Fruit fly (Drosophila melanogaster) whole organism, embryonic: ENCODE results near the gene CG12728.
A peak's percentile ranks its signal among the peaks of the same experiment; 100 is the strongest.

Experiments
- Asciz ChIP-seq: fragments of 200-800 bp; sonication (Bioruptor generic); optimal IDR thresholded peaks from 2 replicates; lab custom pipeline; 2017; ENCODE audit warnings: missing biosample characterization, mild to moderate bottlenecking, missing genetic modification characterization, missing genetic modification reagents
- Atf3 ChIP-seq: fragments of 200-800 bp; sonication (Bioruptor generic); optimal IDR thresholded peaks from 3 replicates; lab custom pipeline; 2016; ENCODE audit warnings: missing biosample characterization, missing genetic modification characterization
- CG10147 ChIP-seq: fragments of 200-800 bp; sonication (Bioruptor generic); optimal IDR thresholded peaks from 2 replicates; lab custom pipeline; 2019; ENCODE audit warnings: missing biosample characterization, mild to moderate bottlenecking, missing genetic modification characterization, moderate library complexity
- CG11247 ChIP-seq: fragments of 200-800 bp; sonication (Bioruptor generic); IDR thresholded peaks from 2 replicates; pipeline ENCODE4 v1.3.6; 2022; ENCODE audit warnings: missing biosample characterization, missing genetic modification characterization
- CG12071 ChIP-seq: fragments of 200-800 bp; sonication (Bioruptor generic); optimal IDR thresholded peaks from 3 replicates; lab custom pipeline; 2018; ENCODE audit warnings: missing biosample characterization, mild to moderate bottlenecking, missing genetic modification characterization
- CG1602 ChIP-seq: fragments of 200-800 bp; sonication (Bioruptor generic); optimal IDR thresholded peaks from 3 replicates; lab custom pipeline; 2016; ENCODE audit warnings: missing biosample characterization, missing genetic modification characterization
- CG17359 ChIP-seq: fragments of 200-800 bp; sonication (Bioruptor generic); optimal IDR thresholded peaks from 3 replicates; lab custom pipeline; 2018; ENCODE audit warnings: missing biosample characterization, mild to moderate bottlenecking, missing genetic modification characterization, moderate library complexity
- CG2120 ChIP-seq: fragments of 200-800 bp; sonication (Bioruptor generic); optimal IDR thresholded peaks from 3 replicates; lab custom pipeline; 2016; ENCODE audit warnings: missing biosample characterization, missing genetic modification characterization
- CG3163 ChIP-seq: fragments of 200-800 bp; sonication (Bioruptor generic); optimal IDR thresholded peaks from 3 replicates; lab custom pipeline; 2016; ENCODE audit warnings: missing biosample characterization, missing genetic modification characterization
- CG3281 ChIP-seq: fragments of 200-800 bp; sonication (Bioruptor generic); optimal IDR thresholded peaks from 3 replicates; lab custom pipeline; 2017; ENCODE audit warnings: missing biosample characterization, mild to moderate bottlenecking, missing genetic modification characterization
- CG43689 ChIP-seq: fragments of 200-800 bp; sonication (Bioruptor generic); IDR thresholded peaks from 2 replicates; pipeline ENCODE4 v1.3.6; 2022; ENCODE audit warnings: missing biosample characterization, missing genetic modification characterization
- CG4707 ChIP-seq: fragments of 200-800 bp; sonication (Bioruptor generic); optimal IDR thresholded peaks from 2 replicates; lab custom pipeline; 2018; ENCODE audit warnings: missing biosample characterization, mild to moderate bottlenecking, missing genetic modification characterization, moderate library complexity
- CG6791 ChIP-seq: fragments of 200-800 bp; sonication (Bioruptor generic); IDR thresholded peaks from 3 replicates; pipeline ENCODE4 v1.3.6; 2022; ENCODE audit warnings: missing biosample characterization, missing genetic modification characterization; ENCODE audit not compliant: partially characterized antibody
- CG8388 ChIP-seq: fragments of 200-800 bp; sonication (Bioruptor generic); optimal IDR thresholded peaks from 2 replicates; lab custom pipeline; 2019; ENCODE audit warnings: missing biosample characterization, mild to moderate bottlenecking, missing genetic modification characterization, moderate library complexity
- CG9215 ChIP-seq: fragments of 200-800 bp; sonication (Bioruptor generic); IDR thresholded peaks from 2 replicates; pipeline ENCODE4 v1.3.6; 2022; ENCODE audit warnings: missing biosample characterization, missing genetic modification characterization
- Camta ChIP-seq: fragments of 200-800 bp; sonication (Bioruptor generic); optimal IDR thresholded peaks from 2 replicates; lab custom pipeline; 2016; ENCODE audit warnings: missing biosample characterization, missing genetic modification characterization
- Dp ChIP-seq: fragments of 200-800 bp; sonication (Bioruptor generic); optimal IDR thresholded peaks from 2 replicates; lab custom pipeline; 2018; ENCODE audit warnings: missing biosample characterization, mild to moderate bottlenecking, missing genetic modification characterization, moderate library complexity
- Eip74EF ChIP-seq, 2 experiments: fragments of 200-800 bp in 1 of 2; fragments of >200 bp in 1 of 2; sonication (Bioruptor generic) in 1 of 2; optimal IDR thresholded peaks; 2 replicates each; lab custom pipeline; 2017 to 2019; ENCODE audit warnings: missing biosample characterization in 2 of 2, missing genetic modification characterization in 2 of 2, mild to moderate bottlenecking in 1 of 2, moderate library complexity in 1 of 2
- Elba2 ChIP-seq: fragments of 200-800 bp; sonication (Bioruptor generic); optimal IDR thresholded peaks from 3 replicates; lab custom pipeline; 2016; ENCODE audit warnings: missing biosample characterization, missing genetic modification characterization
- Fer2 ChIP-seq: fragments of 200-800 bp; sonication (Bioruptor generic); optimal IDR thresholded peaks from 2 replicates; lab custom pipeline; 2018; ENCODE audit warnings: missing biosample characterization, mild to moderate bottlenecking, missing genetic modification characterization, moderate library complexity
- H15 ChIP-seq: fragments of 200-800 bp; sonication (Bioruptor generic); IDR thresholded peaks from 3 replicates; pipeline ENCODE4 v1.3.6; 2022; ENCODE audit warnings: missing biosample characterization, missing genetic modification characterization
- HLH54F ChIP-seq: fragments of 200-800 bp; sonication (Bioruptor generic); optimal IDR thresholded peaks from 3 replicates; lab custom pipeline; 2016; ENCODE audit warnings: missing biosample characterization, missing genetic modification characterization
- Hr51 ChIP-seq, 2 experiments: fragments of 200-800 bp; sonication (Bioruptor generic); optimal IDR thresholded peaks; 2 replicates in 1 of 2; 3 replicates in 1 of 2; lab custom pipeline; 2016 to 2018; ENCODE audit warnings: missing biosample characterization in 2 of 2, missing genetic modification characterization in 2 of 2, mild to moderate bottlenecking in 1 of 2, moderate library complexity in 1 of 2
- Jarid2 ChIP-seq: fragments of 200-800 bp; sonication (Bioruptor generic); optimal IDR thresholded peaks from 3 replicates; lab custom pipeline; 2017; ENCODE audit warnings: mild to moderate bottlenecking, missing biosample characterization, missing genetic modification reagents, missing genetic modification characterization
- Lhr ChIP-seq: fragments of 200-800 bp; sonication (Bioruptor generic); optimal IDR thresholded peaks from 3 replicates; lab custom pipeline; 2017; ENCODE audit warnings: mild to moderate bottlenecking, missing biosample characterization, missing genetic modification reagents, missing genetic modification characterization
- Lim3 ChIP-seq: fragments of 200-800 bp; sonication (Bioruptor generic); IDR thresholded peaks from 2 replicates; pipeline ENCODE4 v1.3.6; 2022; ENCODE audit warnings: missing biosample characterization, missing genetic modification characterization
- NC2α ChIP-seq: fragments of 200-800 bp; sonication (Bioruptor generic); optimal IDR thresholded peaks from 2 replicates; lab custom pipeline; 2016; ENCODE audit warnings: missing biosample characterization, missing genetic modification characterization
- ap ChIP-seq: fragments of 200-800 bp; sonication (Bioruptor generic); IDR thresholded peaks from 2 replicates; pipeline ENCODE4 v1.3.6; 2022; ENCODE audit warnings: missing biosample characterization, missing genetic modification characterization
- bowl ChIP-seq: fragments of 200-800 bp; sonication (Bioruptor generic); IDR thresholded peaks from 2 replicates; pipeline ENCODE4 v1.3.6; 2022; ENCODE audit warnings: missing biosample characterization, missing genetic modification characterization
- chinmo ChIP-seq: fragments of 200-800 bp; sonication (Bioruptor generic); IDR thresholded peaks from 4 replicates; pipeline ENCODE4 v1.3.6; 2022; ENCODE audit warnings: missing biosample characterization, missing genetic modification characterization; ENCODE audit not compliant: partially characterized antibody
- ci ChIP-seq: fragments of 200-800 bp; sonication (Bioruptor generic); IDR thresholded peaks from 3 replicates; pipeline ENCODE4 v1.3.6; 2022; ENCODE audit warnings: missing biosample characterization, missing genetic modification characterization
- da ChIP-seq: fragments of 200-800 bp; sonication (Bioruptor generic); optimal IDR thresholded peaks from 2 replicates; lab custom pipeline; 2016; ENCODE audit warnings: missing biosample characterization, missing genetic modification characterization
- eve ChIP-seq, 2 experiments: fragments of >200 bp; optimal IDR thresholded peaks; 2 replicates each; lab custom pipeline; 2017; ENCODE audit warnings: missing biosample characterization in 2 of 2, missing genetic modification characterization in 2 of 2
- eyg ChIP-seq: fragments of 200-800 bp; sonication (Bioruptor generic); optimal IDR thresholded peaks from 3 replicates; lab custom pipeline; 2016; ENCODE audit warnings: missing biosample characterization, missing genetic modification characterization
- gcm ChIP-seq: fragments of 200-800 bp; sonication (Bioruptor generic); optimal IDR thresholded peaks from 2 replicates; lab custom pipeline; 2019; ENCODE audit warnings: missing biosample characterization, mild to moderate bottlenecking, missing genetic modification characterization, moderate library complexity
- hth ChIP-seq: fragments of >200 bp; optimal IDR thresholded peaks from 2 replicates; lab custom pipeline; 2017; ENCODE audit warnings: inconsistent platforms
- kah ChIP-seq: fragments of 200-800 bp; sonication (Bioruptor generic); optimal IDR thresholded peaks from 2 replicates; lab custom pipeline; 2018; ENCODE audit warnings: missing biosample characterization, mild to moderate bottlenecking, missing genetic modification characterization
- odd ChIP-seq: fragments of 200-800 bp; sonication (Bioruptor generic); optimal IDR thresholded peaks from 2 replicates; lab custom pipeline; 2017; ENCODE audit warnings: missing biosample characterization, mild to moderate bottlenecking, missing genetic modification characterization
- pfk ChIP-seq: fragments of 200-800 bp; sonication (Bioruptor generic); optimal IDR thresholded peaks from 2 replicates; lab custom pipeline; 2018; ENCODE audit warnings: missing biosample characterization, mild to moderate bottlenecking, missing genetic modification characterization, moderate library complexity
- phol ChIP-seq: fragments of 200-800 bp; sonication (Bioruptor generic); optimal IDR thresholded peaks from 3 replicates; lab custom pipeline; 2018; ENCODE audit warnings: missing biosample characterization, mild to moderate bottlenecking, missing genetic modification characterization, moderate library complexity
- rib ChIP-seq: fragments of 200-800 bp; sonication (Bioruptor generic); IDR thresholded peaks from 2 replicates; pipeline ENCODE4 v1.3.6; 2022; ENCODE audit warnings: missing biosample characterization, missing genetic modification characterization
- sc ChIP-seq, 3 experiments: fragments of >200 bp in 2 of 3; fragments of 200-800 bp in 1 of 3; sonication (Bioruptor generic) in 1 of 3; optimal IDR thresholded peaks; 2 replicates in 2 of 3; 3 replicates in 1 of 3; lab custom pipeline; 2017; ENCODE audit warnings: mild to moderate bottlenecking in 1 of 3, missing biosample characterization in 1 of 3, missing genetic modification characterization in 1 of 3, missing genetic modification reagents in 1 of 3
- sd ChIP-seq: fragments of 200-800 bp; sonication (Bioruptor generic); optimal IDR thresholded peaks from 3 replicates; lab custom pipeline; 2018; ENCODE audit warnings: missing biosample characterization, mild to moderate bottlenecking, missing genetic modification characterization, moderate library complexity
- seq ChIP-seq: fragments of 200-800 bp; sonication (Bioruptor generic); IDR thresholded peaks from 2 replicates; pipeline ENCODE4 v1.3.6; 2022; ENCODE audit warnings: missing biosample characterization, missing genetic modification characterization
- sob ChIP-seq: fragments of 200-800 bp; sonication (Bioruptor generic); IDR thresholded peaks from 2 replicates; pipeline ENCODE4 v1.3.6; 2022; ENCODE audit warnings: missing biosample characterization, missing genetic modification characterization
- tin ChIP-seq: fragments of 200-800 bp; sonication (Bioruptor generic); optimal IDR thresholded peaks from 3 replicates; lab custom pipeline; 2016; ENCODE audit warnings: missing biosample characterization, missing genetic modification characterization
- twi ChIP-seq: fragments of 200-800 bp; optimal IDR thresholded peaks from 2 replicates; lab custom pipeline; 2019; ENCODE audit warnings: missing biosample characterization, mild to moderate bottlenecking, missing genetic modification characterization, moderate library complexity
- wor ChIP-seq: fragments of 200-800 bp; sonication (Bioruptor generic); IDR thresholded peaks from 2 replicates; pipeline ENCODE4 v1.3.6; 2022; ENCODE audit warnings: missing biosample characterization, missing genetic modification characterization

The CG12728 gene

dm6 chrX:5918499-5919126, 23.8 kb upstream of the CG12728 start (continued):
- TF ChIP-seq seq (GFP tag; lab: Robert Waterston, UW) (peak; percentile 99), Elba2 (GFP tag; lab: Kevin White, UChicago) (peak; percentile 79), CG10147 (GFP tag; lab: Kevin White, UChicago) (peak; percentile 99), phol (peak; percentile 97), bowl (GFP tag; lab: Robert Waterston, UW) (peak; percentile 98), Dp (GFP tag; lab: Kevin White, UChicago) (peak; percentile 43), twi (tag; lab: Kevin White, UChicago) (peak; percentile 95), wor (GFP tag; lab: Robert Waterston, UW) (peak; percentile 98), CG4707 (peak; percentile 86), NC2α (GFP tag; lab: Kevin White, UChicago) (peak; percentile 98), eve (GFP tag; optimal IDR thresholded peaks at IDR 0.05; lab: Kevin White, UChicago) (peak in 1 of 2 experiments; percentile 95), kah (GFP tag; lab: Kevin White, UChicago) (peak; percentile 94), Jarid2 (GFP tag; lab: Kevin White, UChicago) (peak; percentile 93), CG43689 (GFP tag; lab: Robert Waterston, UW) (peak; percentile 98), sc (optimal IDR thresholded peaks at IDR 0.05; lab: Kevin White, UChicago) (no peak), sc (GFP tag; optimal IDR thresholded peaks at IDR 0.05; lab: Kevin White, UChicago) (peak; percentile 94), Atf3 (GFP tag; lab: Kevin White, UChicago) (peak; percentile 98), CG2120 (GFP tag; lab: Kevin White, UChicago) (peak; percentile 100), chinmo (GFP tag; lab: Robert Waterston, UW) (peak; percentile 89; the same call in 2 of the 4 replicates), hth (lab: Kevin White, UChicago) (no peak), sd (peak; percentile 96), gcm (GFP tag; lab: Kevin White, UChicago) (peak; percentile 96), Camta (GFP tag; lab: Kevin White, UChicago) (peak; percentile 99), ci (GFP tag; lab: Robert Waterston, UW) (peak; percentile 100), tin (GFP tag; lab: Kevin White, UChicago) (peak; percentile 99), pfk (GFP tag; lab: Kevin White, UChicago) (peak; percentile 49), sob (GFP tag; lab: Robert Waterston, UW) (peak; percentile 100), HLH54F (GFP tag; lab: Kevin White, UChicago) (peak; percentile 99), CG12071 (GFP tag; lab: Kevin White, UChicago) (peak; percentile 98), Lhr (GFP tag; lab: Kevin White, UChicago) (peak; percentile 92), CG8388 (GFP tag; lab: Kevin White, UChicago) (peak; percentile 96), da (peak; percentile 98), Lim3 (GFP tag; lab: Robert Waterston, UW) (peak; percentile 94), ap (GFP tag; lab: Robert Waterston, UW) (peak; percentile 99), Fer2 (tag; lab: Kevin White, UChicago) (peak; percentile 98), H15 (GFP tag; lab: Robert Waterston, UW) (peak; percentile 99), CG9215 (peak; percentile 99), odd (GFP tag; lab: Kevin White, UChicago) (peak; percentile 97), Eip74EF (GFP tag; optimal IDR thresholded peaks at IDR 0.05; lab: Kevin White, UChicago) (peak in 1 of 2 experiments; percentile 97), CG1602 (peak; percentile 98), CG11247 (GFP tag; lab: Robert Waterston, UW) (peak; percentile 99), Asciz (peak; percentile 98), CG3163 (GFP tag; lab: Kevin White, UChicago) (peak; percentile 92), Hr51 (GFP tag; optimal IDR thresholded peaks at IDR 0.05; lab: Kevin White, UChicago) (peak; percentile 97 to 98), CG3281 (GFP tag; lab: Kevin White, UChicago) (peak; percentile 98), CG6791 (peak; percentile 82), rib (GFP tag; lab: Robert Waterston, UW) (peak; percentile 100), eyg (GFP tag; lab: Kevin White, UChicago) (peak; percentile 97), CG17359 (tag; lab: Kevin White, UChicago) (peak; percentile 99)
